Worm (Caenorhabditis elegans) whole organism, L4 larva: Measurements from ENCODE around the gene T28F3.9.

Experiments
- F26F4.8 ChIP-seq: fragments of 200-800 bp; sonication (Bioruptor generic); conservative IDR thresholded peaks from 2 replicates; pipeline ENCODE4 v1.3.6; 2022; ENCODE audit warnings: missing genetic modification characterization, missing compliant biosample characterization
- F44E2.7 ChIP-seq: fragments of 200-800 bp; sonication (Bioruptor generic); IDR thresholded peaks from 2 replicates; pipeline ENCODE4 v2.1.2; 2022; ENCODE audit warnings: missing genetic modification characterization, missing compliant biosample characterization
- Y48G9A.11 ChIP-seq: fragments of 200-800 bp; sonication (Bioruptor generic); IDR thresholded peaks from 2 replicates; pipeline ENCODE4 v1.3.6; 2022; ENCODE audit warnings: missing genetic modification reagents, missing genetic modification characterization, missing compliant biosample characterization
- Y5F2A.4 ChIP-seq: fragments of 200-800 bp; sonication (Bioruptor generic); optimal IDR thresholded peaks from 2 replicates; lab custom pipeline; 2018; ENCODE audit warnings: mild to moderate bottlenecking, missing genetic modification characterization, missing compliant biosample characterization
- ceh-28 ChIP-seq: fragments of 150-350 bp; optimal IDR thresholded peaks from 2 replicates; lab custom pipeline; 2014; ENCODE audit warnings: missing biosample characterization, missing genetic modification reagents, missing genetic modification characterization
- ceh-44 ChIP-seq: fragments of 200-800 bp; sonication (Bioruptor generic); IDR thresholded peaks from 2 replicates; pipeline ENCODE4 v1.3.6; 2022; ENCODE audit warnings: missing genetic modification reagents, missing genetic modification characterization, missing compliant biosample characterization
- daf-12 ChIP-seq: fragments of 150-350 bp; optimal IDR thresholded peaks from 2 replicates; lab custom pipeline; 2014; ENCODE audit warnings: missing biosample characterization, missing genetic modification reagents, missing genetic modification characterization
- daf-16 ChIP-seq, 3 experiments: sonication (generic microtip); optimal IDR thresholded peaks; 2 replicates each; lab custom pipeline; 2016 to 2017; ENCODE audit warnings: missing genetic modification characterization in 3 of 3, missing genetic modification reagents in 3 of 3, mild to moderate bottlenecking in 2 of 3, missing compliant biosample characterization in 2 of 3, missing biosample characterization in 1 of 3, moderate library complexity in 1 of 3
- daf-19 ChIP-seq: fragments of 200-800 bp; sonication (Bioruptor generic); conservative IDR thresholded peaks from 2 replicates; pipeline ENCODE4 v1.3.6; 2022; ENCODE audit warnings: missing genetic modification characterization, missing compliant biosample characterization
- dve-1 ChIP-seq: sonication (generic microtip); optimal IDR thresholded peaks from 2 replicates; lab custom pipeline; 2017; ENCODE audit warnings: antibody characterized with exemption, mild to moderate bottlenecking, missing genetic modification characterization, missing compliant biosample characterization; ENCODE audit not compliant: insufficient read depth
- fkh-10 ChIP-seq: fragments of 150-350 bp; optimal IDR thresholded peaks from 2 replicates; lab custom pipeline; 2014; ENCODE audit warnings: missing biosample characterization, missing genetic modification reagents, missing genetic modification characterization
- fos-1 ChIP-seq: fragments of 150-350 bp; optimal IDR thresholded peaks from 2 replicates; lab custom pipeline; 2014; ENCODE audit warnings: missing biosample characterization, missing genetic modification characterization
- hlh-30 ChIP-seq: sonication (generic microtip); optimal IDR thresholded peaks from 2 replicates; lab custom pipeline; 2017; ENCODE audit warnings: antibody characterized with exemption, mild to moderate bottlenecking, missing genetic modification characterization, missing compliant biosample characterization; ENCODE audit not compliant: insufficient read depth
- hmg-1.1 ChIP-seq: fragments of 200-800 bp; sonication (Bioruptor generic); IDR thresholded peaks from 2 replicates; pipeline ENCODE4 v1.3.6; 2022; ENCODE audit warnings: missing genetic modification reagents, missing genetic modification characterization, missing compliant biosample characterization
- madf-5 ChIP-seq, 2 experiments: fragments of 200-800 bp; sonication (Bioruptor generic); IDR thresholded peaks; 2 replicates each; pipeline ENCODE4 v1.3.6; 2022; ENCODE audit warnings: missing compliant biosample characterization in 2 of 2, missing genetic modification characterization in 2 of 2
- madf-9 ChIP-seq: fragments of 200-800 bp; sonication (Bioruptor generic); conservative IDR thresholded peaks from 2 replicates; pipeline ENCODE4 v1.3.6; 2022; ENCODE audit warnings: missing genetic modification reagents, missing genetic modification characterization, missing compliant biosample characterization
- mdt-29 ChIP-seq: fragments of 200-800 bp; sonication (Bioruptor generic); IDR thresholded peaks from 2 replicates; pipeline ENCODE4 v1.3.6; 2022; ENCODE audit warnings: missing genetic modification reagents, missing genetic modification characterization, missing compliant biosample characterization
- mxl-2 ChIP-seq: fragments of 200-800 bp; sonication (Bioruptor generic); conservative IDR thresholded peaks from 2 replicates; pipeline ENCODE4 v1.3.6; 2022; ENCODE audit warnings: missing genetic modification reagents, missing genetic modification characterization, missing compliant biosample characterization
- mxl-3 ChIP-seq: fragments of 200-800 bp; sonication (Bioruptor generic); optimal IDR thresholded peaks from 2 replicates; lab custom pipeline; 2018; ENCODE audit warnings: mild to moderate bottlenecking, missing genetic modification characterization, missing compliant biosample characterization
- nhr-10 ChIP-seq: fragments of 150-350 bp; optimal IDR thresholded peaks from 2 replicates; lab custom pipeline; 2014; ENCODE audit warnings: missing biosample characterization, missing genetic modification characterization
- nhr-111 ChIP-seq: fragments of 200-800 bp; sonication (Bioruptor generic); optimal IDR thresholded peaks from 2 replicates; lab custom pipeline; 2018; ENCODE audit warnings: mild to moderate bottlenecking, missing genetic modification characterization, missing compliant biosample characterization
- nhr-237 ChIP-seq: sonication (generic microtip); optimal IDR thresholded peaks from 2 replicates; lab custom pipeline; 2017; ENCODE audit warnings: missing biosample characterization, missing genetic modification characterization
- nhr-28 ChIP-seq: fragments of 150-350 bp; optimal IDR thresholded peaks from 2 replicates; lab custom pipeline; 2014; ENCODE audit warnings: missing biosample characterization, missing genetic modification characterization
- nhr-41 ChIP-seq: fragments of 200-800 bp; sonication (Bioruptor generic); IDR thresholded peaks from 2 replicates; pipeline ENCODE4 v1.3.6; 2022; ENCODE audit warnings: missing genetic modification reagents, missing genetic modification characterization, missing compliant biosample characterization
- nhr-42 ChIP-seq: fragments of 200-800 bp; sonication (Bioruptor generic); IDR thresholded peaks from 2 replicates; pipeline ENCODE4 v1.3.6; 2022; ENCODE audit warnings: missing genetic modification characterization, missing compliant biosample characterization
- nhr-77 ChIP-seq: fragments of 150-350 bp; optimal IDR thresholded peaks from 2 replicates; lab custom pipeline; 2014; ENCODE audit warnings: missing biosample characterization, missing genetic modification characterization
- php-3 ChIP-seq: fragments of 200-800 bp; sonication (Bioruptor generic); IDR thresholded peaks from 2 replicates; pipeline ENCODE4 v1.3.6; 2022; ENCODE audit warnings: missing genetic modification reagents, missing genetic modification characterization, missing compliant biosample characterization
- pqm-1 ChIP-seq: sonication (generic microtip); optimal IDR thresholded peaks from 2 replicates; lab custom pipeline; 2017; ENCODE audit warnings: missing biosample characterization, missing genetic modification characterization
- sdz-12 ChIP-seq: fragments of 200-800 bp; sonication (Bioruptor generic); optimal IDR thresholded peaks from 2 replicates; lab custom pipeline; 2018; ENCODE audit warnings: mild to moderate bottlenecking, missing genetic modification characterization, missing compliant biosample characterization
- snpc-4 ChIP-seq: fragments of 150-350 bp; optimal IDR thresholded peaks from 2 replicates; lab custom pipeline; 2014; ENCODE audit warnings: missing biosample characterization, missing genetic modification characterization
- spr-1 ChIP-seq: sonication (generic microtip); optimal IDR thresholded peaks from 2 replicates; lab custom pipeline; 2016; ENCODE audit warnings: mild to moderate bottlenecking, missing genetic modification characterization, missing compliant biosample characterization
- tra-1 ChIP-seq: fragments of 200-800 bp; sonication (Bioruptor generic); IDR thresholded peaks from 2 replicates; pipeline ENCODE4 v1.3.6; 2022; ENCODE audit warnings: missing genetic modification reagents, missing genetic modification characterization, missing compliant biosample characterization
- unc-130 ChIP-seq: sonication (generic microtip); optimal IDR thresholded peaks from 2 replicates; lab custom pipeline; 2016; ENCODE audit warnings: missing genetic modification reagents, missing genetic modification characterization, missing compliant biosample characterization
- ztf-7 ChIP-seq: fragments of 150-350 bp; optimal IDR thresholded peaks from 2 replicates; lab custom pipeline; 2014; ENCODE audit warnings: missing biosample characterization, missing genetic modification characterization

Gene T28F3.9

DNA sequence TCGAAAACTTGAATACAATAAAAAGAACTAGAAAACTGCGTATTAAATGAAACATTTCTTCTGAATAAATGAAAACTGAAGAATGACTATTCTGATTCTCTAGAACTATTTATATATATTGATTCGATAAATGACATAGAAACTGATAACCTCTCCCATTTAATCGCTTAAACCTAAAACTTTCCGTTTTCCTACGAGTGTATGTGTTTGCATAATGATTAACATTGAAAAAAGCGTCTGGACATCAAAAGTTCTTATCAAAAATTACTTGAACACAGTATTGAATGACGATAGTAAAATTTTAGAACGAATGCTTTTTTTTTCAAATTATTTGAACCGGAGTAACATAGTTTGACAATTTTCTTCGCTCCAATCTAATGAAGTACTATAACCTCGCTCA lies 33.9 kb downstream of the T28F3.9 start, which contains the start of gene C49C3.9 (continued):
- no peak for TF ChIP-seq nhr-10 (tag; lab: Kevin White, UChicago)
- TF ChIP-seq fos-1, result no peak
- TF ChIP-seq pqm-1 (tag; lab: Kevin White, UChicago), result peak; percentile 99
- TF ChIP-seq daf-19 (GFP tag; lab: Robert Waterston, UW), result no peak
- peak; percentile 76 for TF ChIP-seq nhr-28 (tag; lab: Kevin White, UChicago)
- no peak for TF ChIP-seq Y5F2A.4 (GFP tag; lab: Kevin White, UChicago)
- no peak for TF ChIP-seq daf-16 (GFP tag; optimal IDR thresholded peaks at IDR 0.05; lab: Kevin White, UChicago)
- TF ChIP-seq daf-16 (tag; optimal IDR thresholded peaks at IDR 0.05; lab: Kevin White, UChicago), result no peak
- TF ChIP-seq dve-1 (tag; lab: Kevin White, UChicago), result no peak

DNA sequence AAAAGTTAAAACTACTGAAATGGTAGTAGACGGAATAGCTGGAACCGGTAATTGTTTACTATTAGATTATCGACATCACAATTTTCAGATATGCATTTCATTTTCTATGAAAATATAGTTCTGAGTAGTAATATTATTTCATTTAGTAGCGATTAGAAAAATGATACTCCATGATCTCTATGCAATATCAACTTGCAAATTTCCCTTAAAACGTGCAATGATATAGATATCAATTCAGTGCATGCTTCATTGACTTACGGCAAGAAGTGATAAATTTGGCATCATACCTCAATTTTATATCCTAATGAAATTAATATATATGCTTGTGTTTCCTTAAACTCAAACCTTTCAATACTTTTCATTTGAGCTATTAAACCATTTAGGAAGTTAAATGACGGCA lies 34.4 kb downstream of the T28F3.9 start, which contains the start of gene C49C3.21:
C49C3.21 (plus strand) TSS at position 301 of the 400 bp plus-strand sequence.
- TF ChIP-seq nhr-41 (no peak), ceh-28 (no peak), snpc-4 (tag; lab: Kevin White, UChicago) (no peak), madf-9 (GFP tag; lab: Robert Waterston, UW) (no peak), F26F4.8 (GFP tag; lab: Robert Waterston, UW) (no peak)

- TF ChIP-seq spr-1 (no peak), unc-130 (GFP tag; lab: Kevin White, UChicago) (no peak), daf-12 (tag; lab: Kevin White, UChicago) (no peak), nhr-77 (tag; lab: Kevin White, UChicago) (no peak), mxl-2 (GFP tag; lab: Robert Waterston, UW) (no peak), ztf-7 (tag; lab: Kevin White, UChicago) (no peak), php-3 (GFP tag; lab: Robert Waterston, UW) (no peak), nhr-42 (GFP tag; lab: Robert Waterston, UW) (no peak), F44E2.7 (GFP tag; lab: Robert Waterston, UW) (no peak), nhr-28 (tag; lab: Kevin White, UChicago) (no peak), nhr-237 (tag; lab: Kevin White, UChicago) (no peak), Y48G9A.11 (GFP tag; lab: Robert Waterston, UW) (no peak), ceh-44 (GFP tag; lab: Robert Waterston, UW) (no peak), nhr-111 (GFP tag; lab: Kevin White, UChicago) (no peak), sdz-12 (GFP tag; lab: Kevin White, UChicago) (no peak), snpc-4 (tag; lab: Kevin White, UChicago) (no peak), mdt-29 (no peak)
These were observed 35.2 kb downstream of the T28F3.9 start, which contains the start of gene C49C3.11 for ce11 chrIV:17343482-17343881. Gene C49C3.11, plus strand, starts transcription at chrIV:17343782.

ce11 chrIV:17346599-17347218 lies 38.4 kb downstream of the T28F3.9 start, which contains the start of the genes clec-197 and clec-198:
Gene clec-197, minus strand, starts transcription at chrIV:17346699.
Gene clec-198, plus strand, starts transcription at chrIV:17347168.
- no peak for TF ChIP-seq tra-1 (GFP tag; lab: Robert Waterston, UW)
- no peak for TF ChIP-seq hlh-30 (tag; lab: Kevin White, UChicago)
- TF ChIP-seq mxl-3 (GFP tag; lab: Kevin White, UChicago), result no peak

DNA sequence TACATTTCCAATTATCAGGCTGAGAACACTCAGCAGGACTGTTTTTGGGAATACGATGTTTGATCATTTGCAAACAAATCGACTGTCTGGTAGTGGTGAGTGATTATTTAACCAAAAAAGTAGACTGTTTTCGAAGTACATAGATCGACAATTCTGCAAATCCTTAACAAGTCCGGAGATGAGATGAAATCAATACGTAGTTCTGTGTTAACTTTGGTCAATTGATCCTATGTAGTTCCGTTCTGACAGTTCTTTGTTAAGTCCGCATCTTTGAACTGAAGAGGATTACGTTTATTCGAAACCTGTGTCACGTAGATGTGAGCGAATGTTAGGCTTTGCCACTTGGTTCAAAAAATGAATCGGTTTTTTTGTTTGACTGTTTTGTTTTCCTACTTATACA lies 43.3 kb downstream of the T28F3.9 start, which contains the start of gene clec-199:
clec-199 (plus strand) TSS at position 301 of the 400 bp plus-strand sequence.
- no peak for TF ChIP-seq unc-130 (GFP tag; lab: Kevin White, UChicago)
- no peak for TF ChIP-seq madf-5 (GFP tag; IDR thresholded peaks at IDR 0.05; lab: Robert Waterston, UW)
- no peak for TF ChIP-seq hmg-1.1 (GFP tag; lab: Robert Waterston, UW)
- TF ChIP-seq F44E2.7 (GFP tag; lab: Robert Waterston, UW), result no peak
- TF ChIP-seq fkh-10, result no peak
- no peak for TF ChIP-seq mxl-3 (GFP tag; lab: Kevin White, UChicago)
